Fruit fly (Drosophila melanogaster) Kc167 (cell line): ENCODE results near the gene psd.

ENCODE experiments used
- h ChIP-seq: fragments of >200 bp; optimal IDR thresholded peaks from 3 replicates; lab custom pipeline; 2018; ENCODE audit warnings: missing external identifiers
- psq ChIP-seq: fragments of >200 bp; optimal IDR thresholded peaks from 2 replicates; lab custom pipeline; 2017; ENCODE audit warnings: missing external identifiers

- TF ChIP-seq psq (lab: Kevin White, UChicago) (no peak), h (lab: Kevin White, UChicago) (no peak)
These were observed 16.2 kb upstream of the psd start, which contains the start of gene chic for dm6 chr2L:5980862-5981432.
